Fruit fly (Drosophila melanogaster): ENCODE measurements around the gene CG5167.

The CG5167 gene

dm6 chr3R:12431030-12431489, 24.7 kb downstream of the CG5167 start, which contains the start of gene Prosalpha2 (continued):
- TF ChIP-seq Eip93F (GFP tag; optimal IDR thresholded peaks at IDR 0.05): no peak
- TF ChIP-seq CG31627 (GFP tag; optimal IDR thresholded peaks at IDR 0.05): peak; percentile 19
- no peak for TF ChIP-seq Blimp-1 (GFP tag; optimal IDR thresholded peaks at IDR 0.05)
- peak; percentile 22 for TF ChIP-seq esn (GFP tag; optimal IDR thresholded peaks at IDR 0.05)
- no peak for TF ChIP-seq Hr38 (GFP tag; optimal IDR thresholded peaks at IDR 0.05)
- TF ChIP-seq CG3919 (GFP tag; optimal IDR thresholded peaks at IDR 0.05): no peak
- TF ChIP-seq Ets21C (GFP tag; optimal IDR thresholded peaks at IDR 0.05): no peak
- no peak for TF ChIP-seq CG10631 (GFP tag; optimal IDR thresholded peaks at IDR 0.05)
- TF ChIP-seq CG6163 (GFP tag; IDR thresholded peaks at IDR 0.05): peak; percentile 40; the same call in 1 of the 3 replicates
- no peak for TF ChIP-seq fd59A (GFP tag; optimal IDR thresholded peaks at IDR 0.05)
- no peak for TF ChIP-seq svp (GFP tag)
- no peak for TF ChIP-seq CG9139 (GFP tag; optimal IDR thresholded peaks at IDR 0.05)
- TF ChIP-seq CG8119 (GFP tag; IDR thresholded peaks at IDR 0.05): no peak
- no peak for TF ChIP-seq CG15336 (GFP tag; IDR thresholded peaks at IDR 0.05)
- TF ChIP-seq CG6276 (GFP tag; optimal IDR thresholded peaks at IDR 0.05): no peak
- no peak for TF ChIP-seq spab (GFP tag; optimal IDR thresholded peaks at IDR 0.05)
- no peak for TF ChIP-seq CG11762 (GFP tag; optimal IDR thresholded peaks at IDR 0.05; ENCODE audit: insufficient read depth)
- TF ChIP-seq dac (GFP tag; optimal IDR thresholded peaks at IDR 0.05): no peak
- TF ChIP-seq CG10669 (GFP tag; optimal IDR thresholded peaks at IDR 0.05): no peak
- TF ChIP-seq CG1621 (tag; optimal IDR thresholded peaks at IDR 0.05): no peak
- 0 out of 2 replicates have a peak, but pooled peaks have one; percentile 30 for TF ChIP-seq Gug (GFP tag; IDR thresholded peaks at IDR 0.05)
- no peak for TF ChIP-seq CG6792 (GFP tag; optimal IDR thresholded peaks at IDR 0.05)
- no peak for TF ChIP-seq salr (GFP tag; optimal IDR thresholded peaks at IDR 0.05)
- TF ChIP-seq OdsH (GFP tag; optimal IDR thresholded peaks at IDR 0.05): no peak
- TF ChIP-seq Eip78C (GFP tag): peak; percentile 77
- TF ChIP-seq CG8319 (GFP tag; optimal IDR thresholded peaks at IDR 0.05): no peak
- peak; percentile 23 for TF ChIP-seq cyc (GFP tag; optimal IDR thresholded peaks at IDR 0.05)
- TF ChIP-seq CG6808 (GFP tag; optimal IDR thresholded peaks at IDR 0.05): no peak
- peak; percentile 22 for TF ChIP-seq lz (GFP tag; optimal IDR thresholded peaks at IDR 0.05)
- TF ChIP-seq CG34406 (GFP tag; optimal IDR thresholded peaks at IDR 0.05): peak; percentile 16
- no peak for TF ChIP-seq fd85E (GFP tag; optimal IDR thresholded peaks at IDR 0.05)
- TF ChIP-seq CG3032 (tag; optimal IDR thresholded peaks at IDR 0.05): no peak
- no peak for TF ChIP-seq CG6854 (GFP tag; optimal IDR thresholded peaks at IDR 0.05)
- no peak for TF ChIP-seq Sox15 (GFP tag; optimal IDR thresholded peaks at IDR 0.05)

- no peak for TF ChIP-seq CG11294 (GFP tag; IDR thresholded peaks at IDR 0.05)
- no peak for TF ChIP-seq Met (GFP tag; optimal IDR thresholded peaks at IDR 0.05)
- TF ChIP-seq Ets21C (GFP tag; optimal IDR thresholded peaks at IDR 0.05): no peak
- no peak for TF ChIP-seq achi (GFP tag; optimal IDR thresholded peaks at IDR 0.05)
- TF ChIP-seq eg (GFP tag; IDR thresholded peaks at IDR 0.05): no peak
- no peak for TF ChIP-seq CG32006 (GFP tag; optimal IDR thresholded peaks at IDR 0.05)
- TF ChIP-seq Hr39 (GFP tag; optimal IDR thresholded peaks at IDR 0.05): no peak
- peak; percentile 2 for TF ChIP-seq lz (GFP tag; optimal IDR thresholded peaks at IDR 0.05)
- peak; percentile 70 for TF ChIP-seq CG3032 (tag; optimal IDR thresholded peaks at IDR 0.05)
- TF ChIP-seq CG9139 (GFP tag; optimal IDR thresholded peaks at IDR 0.05): no peak
- no peak for TF ChIP-seq cyc (GFP tag; optimal IDR thresholded peaks at IDR 0.05)
- no peak for TF ChIP-seq salr (GFP tag; optimal IDR thresholded peaks at IDR 0.05)
- peak; percentile 14 for TF ChIP-seq Lpt (GFP tag; optimal IDR thresholded peaks at IDR 0.05)
- peak; percentile 47 for TF ChIP-seq Eip78C (GFP tag)
- TF ChIP-seq CG6854 (GFP tag; optimal IDR thresholded peaks at IDR 0.05): no peak
- no peak for TF ChIP-seq Eip93F (GFP tag; optimal IDR thresholded peaks at IDR 0.05)
- TF ChIP-seq OdsH (GFP tag; optimal IDR thresholded peaks at IDR 0.05): no peak
- peak; percentile 52 for TF ChIP-seq Sox14 (GFP tag; optimal IDR thresholded peaks at IDR 0.05)
- no peak for TF ChIP-seq CG6808 (GFP tag; optimal IDR thresholded peaks at IDR 0.05)
- TF ChIP-seq spab (GFP tag; optimal IDR thresholded peaks at IDR 0.05): no peak
- no peak for TF ChIP-seq CG16779 (tag; optimal IDR thresholded peaks at IDR 0.05)
- no peak for TF ChIP-seq Sox102F (GFP tag; optimal IDR thresholded peaks at IDR 0.05)
- no peak for TF ChIP-seq CG6276 (GFP tag; optimal IDR thresholded peaks at IDR 0.05)
- TF ChIP-seq net (GFP tag; optimal IDR thresholded peaks at IDR 0.05): no peak
- TF ChIP-seq dac (GFP tag; optimal IDR thresholded peaks at IDR 0.05): no peak
- TF ChIP-seq CG8319 (GFP tag; optimal IDR thresholded peaks at IDR 0.05): peak; percentile 10
- TF ChIP-seq esn (GFP tag; optimal IDR thresholded peaks at IDR 0.05): peak; percentile 43
- peak; percentile 14 for TF ChIP-seq topi (GFP tag; optimal IDR thresholded peaks at IDR 0.05)
- peak; percentile 35 for TF ChIP-seq Ets96B (tag; optimal IDR thresholded peaks at IDR 0.05)
- peak; percentile 45 for TF ChIP-seq dsx (GFP tag; optimal IDR thresholded peaks at IDR 0.05; ENCODE audit: poor library complexity, severe bottlenecking)
- no peak for TF ChIP-seq Hr4 (GFP tag; optimal IDR thresholded peaks at IDR 0.05)
- no peak for TF ChIP-seq CG34406 (GFP tag; optimal IDR thresholded peaks at IDR 0.05)
Observed at dm6 chr3R:12433764-12434163, 27.4 kb downstream of the CG5167 start, which contains the start of the genes Aos1 and Srlp. Gene Aos1, minus strand, starts transcription at chr3R:12433822. Gene Srlp, plus strand, starts transcription at chr3R:12434098.
